Worm (Caenorhabditis elegans) whole organism, mixed stage, embryonic: ENCODE data around the gene abi-1.

Source experiments
- cnd-1 ChIP-seq: fragments of 200-800 bp; sonication (Bioruptor generic); optimal IDR thresholded peaks from 2 replicates; lab custom pipeline; 2018; ENCODE audit warnings: mild to moderate bottlenecking, missing genetic modification characterization, missing compliant biosample characterization
- flh-1 ChIP-seq: fragments of 200-800 bp; sonication (Bioruptor generic); optimal IDR thresholded peaks from 2 replicates; lab custom pipeline; 2018; ENCODE audit warnings: mild to moderate bottlenecking, missing genetic modification characterization, moderate library complexity, missing compliant biosample characterization
- hlh-1 ChIP-seq: fragments of 150-350 bp; optimal IDR thresholded peaks from 2 replicates; lab custom pipeline; 2014; ENCODE audit warnings: missing biosample characterization, missing genetic modification reagents, missing genetic modification characterization
- lsy-2 ChIP-seq: fragments of 150-350 bp; optimal IDR thresholded peaks from 2 replicates; lab custom pipeline; 2014; ENCODE audit warnings: missing biosample characterization, missing genetic modification characterization
- nhr-12 ChIP-seq: fragments of 150-350 bp; optimal IDR thresholded peaks from 2 replicates; lab custom pipeline; 2014; ENCODE audit warnings: missing biosample characterization, missing genetic modification characterization
- pha-4 ChIP-seq: fragments of 150-350 bp; optimal IDR thresholded peaks from 2 replicates; lab custom pipeline; 2018; ENCODE audit warnings: missing biosample characterization, missing genetic modification reagents, missing genetic modification characterization
- sem-2 ChIP-seq: fragments of 200-800 bp; sonication (Bioruptor generic); optimal IDR thresholded peaks from 2 replicates; lab custom pipeline; 2018; ENCODE audit warnings: mild to moderate bottlenecking, missing genetic modification characterization, missing compliant biosample characterization
- snpc-4 ChIP-seq: fragments of 150-350 bp; optimal IDR thresholded peaks from 2 replicates; lab custom pipeline; 2014; ENCODE audit warnings: missing biosample characterization, missing genetic modification characterization

- TF ChIP-seq snpc-4 (no peak), cnd-1 (tag; lab: Kevin White, UChicago) (no peak), flh-1 (no peak), pha-4 (tag; lab: Kevin White, UChicago) (no peak), sem-2 (GFP tag; lab: Kevin White, UChicago) (no peak), lsy-2 (tag; lab: Kevin White, UChicago) (no peak), hlh-1 (tag; lab: Kevin White, UChicago) (no peak), nhr-12 (no peak)
Observed at ce11 chrIII:5710676-5711075, 18.1 kb upstream of the abi-1 start.
